Fruit fly (Drosophila melanogaster) whole organism, embryonic: ENCODE data around the gene Unr.

ENCODE experiments used
- Abd-B ChIP-seq: fragments of 200-800 bp; sonication (Bioruptor generic); optimal IDR thresholded peaks from 2 replicates; lab custom pipeline; 2018; ENCODE audit warnings: missing biosample characterization, mild to moderate bottlenecking, missing genetic modification characterization, moderate library complexity
- CG11085 ChIP-seq: fragments of 200-800 bp; sonication (Bioruptor generic); IDR thresholded peaks from 2 replicates; pipeline ENCODE4 v1.3.6; 2022; ENCODE audit warnings: missing biosample characterization, missing genetic modification characterization
- CG12391 ChIP-seq: fragments of 200-800 bp; sonication (Bioruptor generic); optimal IDR thresholded peaks from 3 replicates; lab custom pipeline; 2018; ENCODE audit warnings: missing biosample characterization, mild to moderate bottlenecking, missing genetic modification characterization, moderate library complexity
- CG13287 ChIP-seq: fragments of 200-800 bp; sonication (Bioruptor generic); IDR thresholded peaks from 2 replicates; pipeline ENCODE4 v1.3.6; 2022; ENCODE audit warnings: missing biosample characterization, missing genetic modification characterization; ENCODE audit not compliant: partially characterized antibody
- CG1529 ChIP-seq: fragments of 200-800 bp; sonication (Bioruptor generic); optimal IDR thresholded peaks from 3 replicates; lab custom pipeline; 2018; ENCODE audit warnings: missing biosample characterization, missing genetic modification characterization
- CG17186 ChIP-seq: fragments of 200-800 bp; sonication (Bioruptor generic); optimal IDR thresholded peaks from 3 replicates; lab custom pipeline; 2017; ENCODE audit warnings: missing biosample characterization, missing genetic modification reagents, missing genetic modification characterization
- CG2202 ChIP-seq: fragments of 200-800 bp; sonication (Bioruptor generic); optimal IDR thresholded peaks from 2 replicates; lab custom pipeline; 2018; ENCODE audit warnings: missing biosample characterization, mild to moderate bottlenecking, missing genetic modification characterization
- CG30020 ChIP-seq: fragments of 200-800 bp; optimal IDR thresholded peaks from 2 replicates; lab custom pipeline; 2019; ENCODE audit warnings: missing biosample characterization, mild to moderate bottlenecking, missing genetic modification characterization, moderate library complexity
- CG3065 ChIP-seq: fragments of 200-800 bp; sonication (Bioruptor generic); optimal IDR thresholded peaks from 2 replicates; lab custom pipeline; 2016; ENCODE audit warnings: missing biosample characterization, missing genetic modification characterization
- CG33557 ChIP-seq: fragments of 200-800 bp; sonication (Bioruptor generic); optimal IDR thresholded peaks from 2 replicates; lab custom pipeline; 2019; ENCODE audit warnings: missing biosample characterization, mild to moderate bottlenecking, missing genetic modification characterization, moderate library complexity
- CG3995 ChIP-seq: fragments of 200-800 bp; sonication (Bioruptor generic); optimal IDR thresholded peaks from 3 replicates; lab custom pipeline; 2016; ENCODE audit warnings: missing biosample characterization, missing genetic modification characterization
- CG9797 ChIP-seq: fragments of 200-800 bp; sonication (Bioruptor generic); optimal IDR thresholded peaks from 3 replicates; lab custom pipeline; 2018; ENCODE audit warnings: missing biosample characterization, mild to moderate bottlenecking, missing genetic modification characterization
- CTCF ChIP-seq: fragments of 200-800 bp; sonication (Bioruptor generic); optimal IDR thresholded peaks from 2 replicates; lab custom pipeline; 2017; ENCODE audit warnings: missing biosample characterization, mild to moderate bottlenecking, missing genetic modification characterization, moderate library complexity
- D ChIP-seq, 2 experiments: fragments of 200-800 bp in 1 of 2; fragments of >200 bp in 1 of 2; sonication (Bioruptor generic) in 1 of 2; optimal IDR thresholded peaks; 2 replicates in 1 of 2; 3 replicates in 1 of 2; lab custom pipeline; 2017; ENCODE audit warnings: mild to moderate bottlenecking in 1 of 2, missing biosample characterization in 1 of 2, missing genetic modification characterization in 1 of 2, missing genetic modification reagents in 1 of 2
- D19A ChIP-seq: fragments of 200-800 bp; optimal IDR thresholded peaks from 3 replicates; lab custom pipeline; 2019; ENCODE audit warnings: missing biosample characterization, mild to moderate bottlenecking, missing genetic modification characterization, moderate library complexity
- Doc2 ChIP-seq: fragments of 200-800 bp; sonication (Bioruptor generic); IDR thresholded peaks from 2 replicates; pipeline ENCODE4 v1.3.6; 2022; ENCODE audit warnings: missing biosample characterization, missing genetic modification characterization
- Dref ChIP-seq: fragments of 200-800 bp; sonication (Bioruptor generic); IDR thresholded peaks from 2 replicates; pipeline ENCODE4 v1.3.6; 2022; ENCODE audit warnings: missing biosample characterization, missing genetic modification characterization
- E2f1 ChIP-seq: fragments of 200-800 bp; sonication (Bioruptor generic); IDR thresholded peaks from 2 replicates; pipeline ENCODE4 v1.3.6; 2022; ENCODE audit warnings: missing biosample characterization, missing genetic modification characterization
- Ets97D ChIP-seq: fragments of 200-800 bp; sonication (Bioruptor generic); optimal IDR thresholded peaks from 3 replicates; lab custom pipeline; 2016; ENCODE audit warnings: missing biosample characterization, missing genetic modification characterization
- H2.0 ChIP-seq: fragments of 200-800 bp; sonication (Bioruptor generic); IDR thresholded peaks from 2 replicates; pipeline ENCODE4 v1.3.6; 2022; ENCODE audit warnings: missing biosample characterization, missing genetic modification characterization
- HmgZ ChIP-seq: fragments of 200-800 bp; sonication (Bioruptor generic); optimal IDR thresholded peaks from 2 replicates; lab custom pipeline; 2018; ENCODE audit warnings: missing biosample characterization, mild to moderate bottlenecking, missing genetic modification characterization
- Hr39 ChIP-seq: fragments of >200 bp; optimal IDR thresholded peaks from 2 replicates; lab custom pipeline; 2017
- Hsf ChIP-seq: fragments of 200-800 bp; sonication (Bioruptor generic); optimal IDR thresholded peaks from 3 replicates; lab custom pipeline; 2016; ENCODE audit warnings: missing biosample characterization, missing genetic modification characterization
- MESR4 ChIP-seq: fragments of 200-800 bp; sonication (Bioruptor generic); optimal IDR thresholded peaks from 2 replicates; lab custom pipeline; 2018; ENCODE audit warnings: missing biosample characterization, mild to moderate bottlenecking, missing genetic modification characterization, moderate library complexity
- Mrtf ChIP-seq: fragments of 200-800 bp; sonication (Bioruptor generic); IDR thresholded peaks from 3 replicates; pipeline ENCODE4 v1.3.6; 2022; ENCODE audit warnings: missing biosample characterization, missing genetic modification characterization
- Myb ChIP-seq: fragments of 200-800 bp; sonication (Bioruptor generic); optimal IDR thresholded peaks from 2 replicates; lab custom pipeline; 2016; ENCODE audit warnings: missing biosample characterization, missing genetic modification characterization
- NC2β ChIP-seq: fragments of 200-800 bp; sonication (Bioruptor generic); optimal IDR thresholded peaks from 2 replicates; lab custom pipeline; 2016; ENCODE audit warnings: missing biosample characterization, missing genetic modification characterization
- NfI ChIP-seq: fragments of 200-800 bp; sonication (Bioruptor generic); optimal IDR thresholded peaks from 3 replicates; lab custom pipeline; 2018; ENCODE audit warnings: missing biosample characterization, mild to moderate bottlenecking, missing genetic modification characterization, moderate library complexity
- Opbp ChIP-seq: fragments of 200-800 bp; sonication (Bioruptor generic); IDR thresholded peaks from 3 replicates; pipeline ENCODE4 v1.3.6; 2022; ENCODE audit warnings: missing biosample characterization, missing genetic modification characterization; ENCODE audit not compliant: partially characterized antibody
- Taf1 ChIP-seq: fragments of 200-800 bp; sonication (Bioruptor generic); IDR thresholded peaks from 2 replicates; pipeline ENCODE4 v1.3.6; 2022; ENCODE audit warnings: missing biosample characterization, missing genetic modification characterization
- ab ChIP-seq: fragments of 200-800 bp; sonication (Bioruptor generic); optimal IDR thresholded peaks from 2 replicates; lab custom pipeline; 2016; ENCODE audit warnings: missing biosample characterization, missing genetic modification characterization
- ase ChIP-seq: fragments of 200-800 bp; sonication (Bioruptor generic); IDR thresholded peaks from 3 replicates; pipeline ENCODE4 v1.3.6; 2022; ENCODE audit warnings: missing biosample characterization, missing genetic modification characterization
- bcd ChIP-seq: fragments of 200-800 bp; sonication (Bioruptor generic); optimal IDR thresholded peaks from 2 replicates; lab custom pipeline; 2017; ENCODE audit warnings: missing biosample characterization, mild to moderate bottlenecking, missing genetic modification characterization
- br ChIP-seq: fragments of >200 bp; optimal IDR thresholded peaks from 2 replicates; lab custom pipeline; 2017
- cad ChIP-seq: fragments of >200 bp; optimal IDR thresholded peaks from 2 replicates; lab custom pipeline; 2017; ENCODE audit warnings: missing biosample characterization, missing genetic modification characterization
- caup ChIP-seq: fragments of 200-800 bp; sonication (Bioruptor generic); optimal IDR thresholded peaks from 3 replicates; lab custom pipeline; 2017; ENCODE audit warnings: missing biosample characterization, mild to moderate bottlenecking, missing genetic modification characterization, moderate library complexity; ENCODE audit not compliant: severe bottlenecking
- chinmo ChIP-seq: fragments of 200-800 bp; sonication (Bioruptor generic); IDR thresholded peaks from 4 replicates; pipeline ENCODE4 v1.3.6; 2022; ENCODE audit warnings: missing biosample characterization, missing genetic modification characterization; ENCODE audit not compliant: partially characterized antibody
- dpn ChIP-seq, 2 experiments: fragments of 200-800 bp; sonication (Bioruptor generic); optimal IDR thresholded peaks; 3 replicates each; lab custom pipeline; 2016; ENCODE audit warnings: missing biosample characterization in 2 of 2, missing genetic modification characterization in 2 of 2
- h ChIP-seq: fragments of >200 bp; optimal IDR thresholded peaks from 2 replicates; lab custom pipeline; 2017
- hb ChIP-seq: fragments of 200-800 bp; sonication (Bioruptor generic); IDR thresholded peaks from 3 replicates; pipeline ENCODE4 v1.3.6; 2022; ENCODE audit warnings: missing biosample characterization, missing genetic modification characterization; ENCODE audit not compliant: partially characterized antibody
- knrl ChIP-seq: fragments of 200-800 bp; sonication (Bioruptor generic); IDR thresholded peaks from 3 replicates; pipeline ENCODE4 v1.3.6; 2022; ENCODE audit warnings: missing biosample characterization, missing genetic modification characterization; ENCODE audit not compliant: partially characterized antibody
- mam ChIP-seq: fragments of 200-800 bp; sonication (Bioruptor generic); optimal IDR thresholded peaks from 3 replicates; lab custom pipeline; 2016; ENCODE audit warnings: missing biosample characterization, missing genetic modification characterization
- onecut ChIP-seq: fragments of 200-800 bp; sonication (Bioruptor generic); IDR thresholded peaks from 2 replicates; pipeline ENCODE4 v1.3.6; 2022; ENCODE audit warnings: missing biosample characterization, missing genetic modification characterization
- pros ChIP-seq: fragments of 200-800 bp; sonication (Bioruptor generic); optimal IDR thresholded peaks from 3 replicates; lab custom pipeline; 2019; ENCODE audit warnings: missing biosample characterization, mild to moderate bottlenecking, missing genetic modification characterization, moderate library complexity
- slbo ChIP-seq: fragments of 200-800 bp; sonication (Bioruptor generic); IDR thresholded peaks from 2 replicates; pipeline ENCODE4 v1.3.6; 2022; ENCODE audit warnings: missing biosample characterization, missing genetic modification characterization
- sob ChIP-seq: fragments of 200-800 bp; sonication (Bioruptor generic); IDR thresholded peaks from 2 replicates; pipeline ENCODE4 v1.3.6; 2022; ENCODE audit warnings: missing biosample characterization, missing genetic modification characterization
- stc ChIP-seq: fragments of 200-800 bp; sonication (Bioruptor generic); IDR thresholded peaks from 2 replicates; pipeline ENCODE4 v1.3.6; 2022; ENCODE audit warnings: missing biosample characterization, missing genetic modification characterization
- tap ChIP-seq: fragments of 200-800 bp; optimal IDR thresholded peaks from 3 replicates; lab custom pipeline; 2019; ENCODE audit warnings: missing biosample characterization, mild to moderate bottlenecking, missing genetic modification characterization, moderate library complexity
- unc-4 ChIP-seq: fragments of 200-800 bp; sonication (Bioruptor generic); IDR thresholded peaks from 2 replicates; pipeline ENCODE4 v1.3.6; 2022; ENCODE audit warnings: missing biosample characterization, missing genetic modification characterization; ENCODE audit not compliant: partially characterized antibody
- usp ChIP-seq: fragments of >200 bp; optimal IDR thresholded peaks from 2 replicates; lab custom pipeline; 2017; ENCODE audit warnings: missing biosample characterization, missing genetic modification characterization
- vnd ChIP-seq: fragments of 200-800 bp; sonication (Bioruptor generic); IDR thresholded peaks from 3 replicates; pipeline ENCODE4 v1.3.6; 2022; ENCODE audit warnings: missing biosample characterization, missing genetic modification characterization; ENCODE audit not compliant: partially characterized antibody
- vvl ChIP-seq: fragments of 200-800 bp; sonication (Bioruptor generic); IDR thresholded peaks from 2 replicates; pipeline ENCODE4 v1.3.6; 2022; ENCODE audit warnings: missing biosample characterization, missing genetic modification characterization

Unr gene

DNA sequence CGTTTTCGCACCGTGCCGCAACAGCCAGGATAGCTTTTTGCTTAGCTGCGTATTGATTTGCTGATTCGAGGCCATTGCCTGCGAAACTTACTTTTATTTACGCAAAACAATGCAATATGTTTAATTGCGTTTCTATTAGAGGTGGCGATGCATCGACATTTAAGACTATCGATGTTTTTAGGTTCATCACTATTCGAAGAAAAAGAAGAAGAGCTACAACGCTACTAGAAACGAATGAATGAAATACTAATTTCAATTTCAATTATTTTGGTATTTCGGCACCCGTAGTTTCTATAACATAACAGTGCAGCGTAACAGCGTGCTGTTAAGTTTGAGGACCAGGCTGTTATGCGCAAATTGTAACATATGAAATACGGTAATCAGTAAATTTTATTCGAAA is 37.1 kb downstream of the Unr start, which contains the start of the genes Tpt, mkg-p and CG13667 (continued):
- TF ChIP-seq H2.0 (GFP tag; lab: Robert Waterston, UW) (no peak), D (optimal IDR thresholded peaks at IDR 0.05; lab: Kevin White, UChicago) (no peak), D (GFP tag; optimal IDR thresholded peaks at IDR 0.05; lab: Kevin White, UChicago) (no peak), caup (GFP tag; lab: Kevin White, UChicago) (no peak), dpn (GFP tag; optimal IDR thresholded peaks at IDR 0.05; lab: Kevin White, UChicago) (peak in 1 of 2 experiments; percentile 26), pros (GFP tag; lab: Kevin White, UChicago) (no peak), CG1529 (GFP tag; lab: Kevin White, UChicago) (no peak), unc-4 (GFP tag; lab: Robert Waterston, UW) (peak; percentile 87), onecut (GFP tag; lab: Robert Waterston, UW) (no peak), ase (GFP tag; lab: Robert Waterston, UW) (no peak), CG11085 (no peak), h (lab: Kevin White, UChicago) (no peak), hb (GFP tag; lab: Robert Waterston, UW) (peak; percentile 71), CG33557 (GFP tag; lab: Kevin White, UChicago) (no peak), usp (GFP tag; lab: Kevin White, UChicago) (no peak), CG30020 (peak; percentile 74), Dref (peak; percentile 87), Myb (GFP tag; lab: Kevin White, UChicago) (peak; percentile 33), CG12391 (tag; lab: Kevin White, UChicago) (peak; percentile 26), CG13287 (GFP tag; lab: Robert Waterston, UW) (peak; percentile 94), chinmo (GFP tag; lab: Robert Waterston, UW) (peak; percentile 97; the same call in 3 of the 4 replicates), vvl (peak; percentile 64), knrl (GFP tag; lab: Robert Waterston, UW) (peak; percentile 83), br (lab: Kevin White, UChicago) (no peak), D19A (tag; lab: Kevin White, UChicago) (no peak), Mrtf (GFP tag; lab: Robert Waterston, UW) (no peak), E2f1 (no peak), sob (GFP tag; lab: Robert Waterston, UW) (peak; percentile 51; the same call in 1 of the 2 replicates), mam (GFP tag; lab: Kevin White, UChicago) (peak; percentile 21), tap (no peak), cad (GFP tag; lab: Kevin White, UChicago) (no peak), Ets97D (GFP tag; lab: Kevin White, UChicago) (peak; percentile 60), CG9797 (GFP tag; lab: Kevin White, UChicago) (peak; percentile 82), Opbp (GFP tag; lab: Robert Waterston, UW) (peak; percentile 89), CG3995 (GFP tag; lab: Kevin White, UChicago) (peak; percentile 31), slbo (no peak), Abd-B (GFP tag; lab: Kevin White, UChicago) (peak; percentile 26), CG2202 (tag; lab: Kevin White, UChicago) (no peak), Doc2 (GFP tag; lab: Robert Waterston, UW) (no peak), CG17186 (GFP tag; lab: Kevin White, UChicago) (peak; percentile 100), ab (no peak), HmgZ (tag; lab: Kevin White, UChicago) (peak; percentile 54), stc (GFP tag; lab: Robert Waterston, UW) (no peak), CG3065 (GFP tag; lab: Kevin White, UChicago) (no peak), MESR4 (peak; percentile 75), Hsf (GFP tag; lab: Kevin White, UChicago) (no peak), bcd (GFP tag; lab: Kevin White, UChicago) (no peak), Taf1 (GFP tag; lab: Robert Waterston, UW) (no peak), CTCF (GFP tag; lab: Kevin White, UChicago) (peak; percentile 23), NC2β (GFP tag; lab: Kevin White, UChicago) (peak; percentile 54), NfI (GFP tag; lab: Kevin White, UChicago) (no peak), vnd (peak; percentile 72), Hr39 (lab: Kevin White, UChicago) (no peak)
